Worm (Caenorhabditis elegans): ENCODE results near the gene srh-170.
"Not testable (repeated sequence)": the region's sequence is repeated elsewhere in the genome, so short reads cannot be mapped to it uniquely, and the experiment has no call there.

The srh-170 gene

DNA sequence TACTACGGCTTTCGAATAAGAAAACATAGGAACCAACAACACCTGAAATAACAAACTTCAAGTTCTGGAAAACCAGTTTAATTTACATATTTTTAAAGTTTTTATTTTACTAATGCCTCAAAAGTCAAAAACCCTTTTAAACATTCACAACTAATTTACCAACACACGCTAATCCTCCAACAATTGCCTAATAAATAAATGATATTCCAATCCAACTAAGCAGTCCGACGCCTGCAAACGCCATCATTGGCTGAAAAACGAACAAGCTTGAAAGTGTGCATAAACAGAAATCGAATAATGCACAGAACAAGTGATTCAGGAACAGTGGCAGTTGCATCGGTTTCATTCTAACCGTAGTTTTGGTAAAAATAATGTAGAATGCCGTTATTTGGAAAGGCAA, 20.9 kb downstream of the srh-170 start:
- TF ChIP-seq dao-5 (tag; optimal IDR thresholded peaks at IDR 0.05) (no peak), W03F9.2 (tag; optimal IDR thresholded peaks at IDR 0.05) (no peak), him-1 (tag; optimal IDR thresholded peaks at IDR 0.05) (no peak)

ce11 chrV:15361412-15361811, 27.3 kb downstream of the srh-170 start, which contains the start of gene ech-1.1:
Gene ech-1.1 (minus strand): TSS chrV:15361512.
- not testable (repeated sequence) for TF ChIP-seq dao-5, W03F9.2, him-1 (tag; optimal IDR thresholded peaks at IDR 0.05)

DNA sequence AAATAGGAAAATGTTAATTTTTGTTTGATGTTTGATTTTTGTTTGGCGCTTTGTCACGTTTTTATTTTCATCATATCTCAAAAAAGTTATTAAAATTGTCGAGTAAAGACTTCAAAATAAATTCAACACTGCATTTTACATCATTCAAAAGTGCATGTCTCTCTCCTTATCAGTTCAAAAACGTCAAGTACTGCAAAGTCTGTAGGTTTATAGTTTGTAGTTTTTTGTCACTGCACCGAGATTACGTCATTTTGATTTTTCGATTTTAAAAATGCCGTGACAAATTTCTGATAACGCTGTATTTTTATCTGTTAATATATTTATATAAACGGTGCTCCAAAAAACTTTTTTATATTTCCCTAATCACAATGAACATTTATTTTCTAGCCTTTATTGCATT, 34.0 kb downstream of the srh-170 start, which contains the start of gene C29F3.7:
Gene C29F3.7, plus strand, starts transcription at position 254 of the 400 bp plus-strand sequence.
- TF ChIP-seq him-1 (tag; optimal IDR thresholded peaks at IDR 0.05) (no peak), W03F9.2 (tag; optimal IDR thresholded peaks at IDR 0.05) (no peak), dao-5 (tag; optimal IDR thresholded peaks at IDR 0.05) (no peak)

- no peak for TF ChIP-seq W03F9.2 (tag; optimal IDR thresholded peaks at IDR 0.05)
- no peak for TF ChIP-seq dao-5 (tag; optimal IDR thresholded peaks at IDR 0.05)
- no peak for TF ChIP-seq him-1 (tag; optimal IDR thresholded peaks at IDR 0.05)
Measured at ce11 chrV:15352376-15352775, 36.3 kb downstream of the srh-170 start, which contains the start of gene srx-58. Gene srx-58 (plus strand): TSS chrV:15352676.

- TF ChIP-seq dao-5 (tag; optimal IDR thresholded peaks at IDR 0.05) (no peak), him-1 (tag; optimal IDR thresholded peaks at IDR 0.05) (no peak), W03F9.2 (tag; optimal IDR thresholded peaks at IDR 0.05) (no peak)
Measured at ce11 chrV:15350615-15351014, 38.1 kb downstream of the srh-170 start, which contains the start of gene clec-231. Gene clec-231 (minus strand): TSS chrV:15350715.

- TF ChIP-seq him-1 (tag; optimal IDR thresholded peaks at IDR 0.05) (no peak), dao-5 (tag; optimal IDR thresholded peaks at IDR 0.05) (no peak), W03F9.2 (tag; optimal IDR thresholded peaks at IDR 0.05) (no peak)
Measured at ce11 chrV:15349044-15349443, 39.6 kb downstream of the srh-170 start, which contains the start of gene clec-230. Gene clec-230 (minus strand): TSS chrV:15349144.

- TF ChIP-seq him-1 (tag; optimal IDR thresholded peaks at IDR 0.05): no peak
- no peak for TF ChIP-seq W03F9.2 (tag; optimal IDR thresholded peaks at IDR 0.05)
- no peak for TF ChIP-seq dao-5 (tag; optimal IDR thresholded peaks at IDR 0.05)
Measured at ce11 chrV:15347292-15347691, 41.4 kb downstream of the srh-170 start, which contains the start of gene C29F3.3. Gene C29F3.3 (minus strand): TSS chrV:15347392.

DNA sequence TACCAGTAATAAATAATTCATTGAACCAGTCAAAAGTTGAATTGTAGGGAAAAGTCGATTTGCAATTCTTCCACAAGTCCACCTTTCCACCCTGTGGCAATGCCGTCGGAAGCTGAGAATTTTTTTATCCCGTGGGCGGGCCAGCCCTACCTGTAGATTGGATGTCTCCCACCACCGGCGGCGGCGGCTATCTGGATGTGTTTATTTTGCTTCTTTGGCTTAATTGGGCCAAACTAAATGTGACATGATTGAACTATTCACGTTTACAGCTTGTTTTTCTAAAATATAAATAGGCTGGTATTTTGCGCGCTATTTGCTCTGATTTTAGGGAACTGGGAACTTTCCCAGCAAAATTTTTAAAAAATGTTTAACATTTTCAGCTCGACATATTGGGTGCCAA, 44.2 kb downstream of the srh-170 start, which contains the start of gene wrt-8:
Gene wrt-8, minus strand, starts transcription at position 101 of the 400 bp plus-strand sequence.
- TF ChIP-seq W03F9.2 (tag; optimal IDR thresholded peaks at IDR 0.05) (no peak), dao-5 (tag; optimal IDR thresholded peaks at IDR 0.05) (no peak), him-1 (tag; optimal IDR thresholded peaks at IDR 0.05) (no peak)

DNA sequence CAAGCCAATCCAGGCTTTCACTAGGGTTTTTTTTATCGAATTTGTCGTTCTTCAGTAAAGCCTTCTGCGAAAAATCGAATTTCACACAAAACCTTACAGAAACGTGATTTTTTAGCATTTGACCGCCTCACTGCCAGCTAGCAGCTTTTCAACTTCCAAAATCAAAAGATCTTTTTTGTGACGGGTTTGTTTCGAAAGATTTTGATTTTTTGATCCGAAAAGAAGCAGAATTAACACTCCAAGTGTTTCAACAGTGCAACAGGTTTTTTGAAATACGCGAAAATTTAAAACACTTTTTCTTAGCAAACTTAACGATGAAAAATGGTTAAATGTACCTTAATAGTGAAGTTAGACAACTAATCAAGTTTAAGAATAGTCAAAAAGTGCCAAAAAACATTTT, 47.3 kb downstream of the srh-170 start, which contains the start of gene clec-229:
Gene clec-229, minus strand, starts transcription at position 101 of the 400 bp plus-strand sequence.
- TF ChIP-seq W03F9.2 (tag; optimal IDR thresholded peaks at IDR 0.05): no peak
- no peak for TF ChIP-seq dao-5 (tag; optimal IDR thresholded peaks at IDR 0.05)
- TF ChIP-seq him-1 (tag; optimal IDR thresholded peaks at IDR 0.05): no peak

DNA sequence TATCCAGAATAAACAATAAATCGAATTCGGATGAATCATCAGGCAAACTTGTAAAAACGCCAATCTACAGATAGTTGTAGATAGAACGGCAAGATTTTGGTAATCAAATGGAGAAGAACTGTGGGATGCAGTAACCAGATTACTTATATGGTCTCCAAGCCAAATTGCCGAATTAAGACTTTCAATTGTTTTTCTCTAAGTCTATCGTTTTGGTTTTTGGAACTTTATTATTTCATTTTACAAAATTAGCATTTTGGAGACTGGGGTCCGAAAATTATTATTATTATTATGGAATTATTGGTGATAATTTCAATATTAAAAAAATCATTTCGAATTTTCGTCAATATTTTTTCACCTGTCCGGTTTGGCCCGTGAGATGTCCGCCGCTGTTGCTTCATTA, 49.3 kb downstream of the srh-170 start, which contains the start of gene clec-228:
Gene clec-228, minus strand, starts transcription at position 101 of the 400 bp plus-strand sequence.
- TF ChIP-seq him-1 (tag; optimal IDR thresholded peaks at IDR 0.05) (no peak), W03F9.2 (tag; optimal IDR thresholded peaks at IDR 0.05) (no peak), dao-5 (tag; optimal IDR thresholded peaks at IDR 0.05) (no peak)

DNA sequence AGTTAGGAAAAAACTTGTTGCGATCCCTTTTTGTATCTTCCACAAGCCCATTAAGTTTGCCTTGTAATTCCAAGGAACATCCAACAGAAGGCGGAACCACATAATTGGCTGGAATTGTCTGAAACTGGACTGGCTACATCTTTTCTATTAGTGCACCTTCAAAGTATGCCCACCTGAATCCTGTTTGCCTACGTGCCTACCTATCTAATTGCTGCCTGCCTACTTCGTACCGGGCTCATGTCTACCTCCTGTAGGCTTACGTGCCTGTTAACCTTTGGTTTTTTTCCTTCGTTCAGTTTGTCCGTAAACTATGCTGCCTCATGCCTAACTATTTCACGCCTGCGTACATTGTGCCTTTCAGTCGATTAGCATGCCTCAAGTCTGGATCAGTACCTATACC, 51.3 kb downstream of the srh-170 start, which contains the start of gene wrt-7:
Gene wrt-7, minus strand, starts transcription at position 101 of the 400 bp plus-strand sequence.
- no peak for TF ChIP-seq him-1 (tag; optimal IDR thresholded peaks at IDR 0.05)
- TF ChIP-seq dao-5 (tag; optimal IDR thresholded peaks at IDR 0.05): no peak
- TF ChIP-seq W03F9.2 (tag; optimal IDR thresholded peaks at IDR 0.05): no peak

Data from whole organism, L4/young adult.